Fruit fly (Drosophila melanogaster) whole organism, embryonic: ENCODE data around the gene Gli.
A peak's percentile ranks its signal among the peaks of the same experiment; 100 is the strongest.

ENCODE experiments used
- ATbp ChIP-seq: fragments of 200-800 bp; sonication (Bioruptor generic); optimal IDR thresholded peaks from 2 replicates; lab custom pipeline; 2017; ENCODE audit warnings: missing biosample characterization, mild to moderate bottlenecking, missing genetic modification characterization, missing genetic modification reagents
- Blimp-1 ChIP-seq: fragments of 200-800 bp; sonication (Bioruptor generic); optimal IDR thresholded peaks from 3 replicates; lab custom pipeline; 2018; ENCODE audit warnings: missing biosample characterization, missing genetic modification characterization, mild to moderate bottlenecking, moderate library complexity, missing genetic modification reagents
- CG10147 ChIP-seq: fragments of 200-800 bp; sonication (Bioruptor generic); optimal IDR thresholded peaks from 2 replicates; lab custom pipeline; 2019; ENCODE audit warnings: missing biosample characterization, mild to moderate bottlenecking, missing genetic modification characterization, moderate library complexity
- CG10267 ChIP-seq: fragments of 200-800 bp; sonication (Bioruptor generic); optimal IDR thresholded peaks from 2 replicates; lab custom pipeline; 2018; ENCODE audit warnings: missing biosample characterization, mild to moderate bottlenecking, missing genetic modification characterization, moderate library complexity
- CG10274 ChIP-seq: fragments of 200-800 bp; sonication (Bioruptor generic); optimal IDR thresholded peaks from 3 replicates; lab custom pipeline; 2017; ENCODE audit warnings: missing biosample characterization, mild to moderate bottlenecking, missing genetic modification characterization
- CG10959 ChIP-seq: fragments of 200-800 bp; sonication (Bioruptor generic); IDR thresholded peaks from 2 replicates; pipeline ENCODE4 v1.3.6; 2022; ENCODE audit warnings: missing biosample characterization, missing genetic modification characterization
- CG11085 ChIP-seq: fragments of 200-800 bp; sonication (Bioruptor generic); IDR thresholded peaks from 2 replicates; pipeline ENCODE4 v1.3.6; 2022; ENCODE audit warnings: missing biosample characterization, missing genetic modification characterization
- CG12299 ChIP-seq: fragments of 200-800 bp; sonication (Bioruptor generic); optimal IDR thresholded peaks from 2 replicates; lab custom pipeline; 2018; ENCODE audit warnings: missing biosample characterization, mild to moderate bottlenecking, missing genetic modification characterization
- CG1233 ChIP-seq: fragments of 200-800 bp; sonication (Bioruptor generic); optimal IDR thresholded peaks from 4 replicates; lab custom pipeline; 2018; ENCODE audit warnings: missing biosample characterization, mild to moderate bottlenecking, missing genetic modification characterization
- CG13287 ChIP-seq: fragments of 200-800 bp; sonication (Bioruptor generic); IDR thresholded peaks from 2 replicates; pipeline ENCODE4 v1.3.6; 2022; ENCODE audit warnings: missing biosample characterization, missing genetic modification characterization; ENCODE audit not compliant: partially characterized antibody
- CG13894 ChIP-seq: fragments of 200-800 bp; sonication (Bioruptor generic); optimal IDR thresholded peaks from 3 replicates; lab custom pipeline; 2018; ENCODE audit warnings: missing biosample characterization, mild to moderate bottlenecking, missing genetic modification characterization, moderate library complexity
- CG14014 ChIP-seq: fragments of 200-800 bp; sonication (Bioruptor generic); IDR thresholded peaks from 2 replicates; pipeline ENCODE4 v1.3.6; 2022; ENCODE audit warnings: missing biosample characterization, missing genetic modification characterization
- CG15601 ChIP-seq: fragments of 200-800 bp; sonication (Bioruptor generic); optimal IDR thresholded peaks from 3 replicates; lab custom pipeline; 2019; ENCODE audit warnings: missing biosample characterization, mild to moderate bottlenecking, missing genetic modification characterization, moderate library complexity
- CG1792 ChIP-seq: fragments of 200-800 bp; sonication (Bioruptor generic); optimal IDR thresholded peaks from 2 replicates; lab custom pipeline; 2016; ENCODE audit warnings: missing biosample characterization, missing genetic modification characterization
- CG2678 ChIP-seq: fragments of 200-800 bp; sonication (Bioruptor generic); optimal IDR thresholded peaks from 3 replicates; lab custom pipeline; 2019; ENCODE audit warnings: missing biosample characterization, mild to moderate bottlenecking, missing genetic modification characterization, moderate library complexity
- CG32532 ChIP-seq: fragments of 200-800 bp; sonication (Bioruptor generic); IDR thresholded peaks from 2 replicates; pipeline ENCODE4 v1.3.6; 2022; ENCODE audit warnings: missing biosample characterization, missing genetic modification characterization
- CG34422 ChIP-seq: fragments of 200-800 bp; sonication (Bioruptor generic); IDR thresholded peaks from 3 replicates; pipeline ENCODE4 v1.3.6; 2022; ENCODE audit warnings: missing biosample characterization, missing genetic modification characterization
- CG4328 ChIP-seq: fragments of 200-800 bp; sonication (Bioruptor generic); optimal IDR thresholded peaks from 3 replicates; lab custom pipeline; 2017; ENCODE audit warnings: missing biosample characterization, missing genetic modification reagents, missing genetic modification characterization
- CG6254 ChIP-seq: fragments of 200-800 bp; sonication (Bioruptor generic); optimal IDR thresholded peaks from 3 replicates; lab custom pipeline; 2017; ENCODE audit warnings: mild to moderate bottlenecking, missing biosample characterization, missing genetic modification reagents, missing genetic modification characterization
- CG6765 ChIP-seq: fragments of 200-800 bp; sonication (Bioruptor generic); optimal IDR thresholded peaks from 3 replicates; lab custom pipeline; 2017; ENCODE audit warnings: missing biosample characterization, mild to moderate bottlenecking, missing genetic modification characterization
- CG6791 ChIP-seq: fragments of 200-800 bp; sonication (Bioruptor generic); IDR thresholded peaks from 3 replicates; pipeline ENCODE4 v1.3.6; 2022; ENCODE audit warnings: missing biosample characterization, missing genetic modification characterization; ENCODE audit not compliant: partially characterized antibody
- CG8478 ChIP-seq: fragments of >200 bp; optimal IDR thresholded peaks from 2 replicates; lab custom pipeline; 2018
- CG9437 ChIP-seq: fragments of 200-800 bp; sonication (Bioruptor generic); optimal IDR thresholded peaks from 2 replicates; lab custom pipeline; 2018; ENCODE audit warnings: missing biosample characterization, mild to moderate bottlenecking, missing genetic modification characterization
- E2f1 ChIP-seq: fragments of 200-800 bp; sonication (Bioruptor generic); IDR thresholded peaks from 2 replicates; pipeline ENCODE4 v1.3.6; 2022; ENCODE audit warnings: missing biosample characterization, missing genetic modification characterization
- H2.0 ChIP-seq: fragments of 200-800 bp; sonication (Bioruptor generic); IDR thresholded peaks from 2 replicates; pipeline ENCODE4 v1.3.6; 2022; ENCODE audit warnings: missing biosample characterization, missing genetic modification characterization
- Hey ChIP-seq: fragments of 200-800 bp; sonication (Bioruptor generic); optimal IDR thresholded peaks from 3 replicates; lab custom pipeline; 2018; ENCODE audit warnings: missing biosample characterization, mild to moderate bottlenecking, missing genetic modification characterization
- Myb ChIP-seq: fragments of 200-800 bp; sonication (Bioruptor generic); optimal IDR thresholded peaks from 2 replicates; lab custom pipeline; 2016; ENCODE audit warnings: missing biosample characterization, missing genetic modification characterization
- Opbp ChIP-seq: fragments of 200-800 bp; sonication (Bioruptor generic); IDR thresholded peaks from 3 replicates; pipeline ENCODE4 v1.3.6; 2022; ENCODE audit warnings: missing biosample characterization, missing genetic modification characterization; ENCODE audit not compliant: partially characterized antibody
- Rfx ChIP-seq: fragments of 200-800 bp; sonication (Bioruptor generic); IDR thresholded peaks from 2 replicates; pipeline ENCODE4 v1.3.6; 2022; ENCODE audit warnings: missing biosample characterization, missing genetic modification characterization
- Stat92E ChIP-seq, 3 experiments: fragments of >200 bp in 2 of 3; fragments of 200-800 bp in 1 of 3; sonication (Bioruptor generic) in 1 of 3; optimal IDR thresholded peaks; 2 replicates each; lab custom pipeline; 2017 to 2019; ENCODE audit warnings: missing biosample characterization in 3 of 3, missing genetic modification characterization in 3 of 3, mild to moderate bottlenecking in 1 of 3, moderate library complexity in 1 of 3
- abd-A ChIP-seq: fragments of 200-800 bp; sonication (Bioruptor generic); optimal IDR thresholded peaks from 3 replicates; lab custom pipeline; 2019; ENCODE audit warnings: missing biosample characterization, mild to moderate bottlenecking, missing genetic modification characterization, moderate library complexity
- btn ChIP-seq: fragments of 200-800 bp; sonication (Bioruptor generic); optimal IDR thresholded peaks from 2 replicates; lab custom pipeline; 2016; ENCODE audit warnings: missing biosample characterization, missing genetic modification characterization
- chn ChIP-seq: fragments of 200-800 bp; sonication (Bioruptor generic); optimal IDR thresholded peaks from 2 replicates; lab custom pipeline; 2016; ENCODE audit warnings: missing biosample characterization, missing genetic modification characterization
- dimm ChIP-seq: fragments of 200-800 bp; sonication (Bioruptor generic); IDR thresholded peaks from 2 replicates; pipeline ENCODE4 v1.3.6; 2022; ENCODE audit warnings: missing biosample characterization, missing genetic modification characterization
- insv ChIP-seq, 2 experiments: fragments of 200-800 bp; sonication (Bioruptor generic); optimal IDR thresholded peaks; 3 replicates each; lab custom pipeline; 2016 to 2018; ENCODE audit warnings: missing biosample characterization in 2 of 2, missing genetic modification characterization in 2 of 2
- jumu ChIP-seq: fragments of 200-800 bp; sonication (Bioruptor generic); optimal IDR thresholded peaks from 3 replicates; lab custom pipeline; 2016; ENCODE audit warnings: missing biosample characterization, missing genetic modification characterization
- knrl ChIP-seq: fragments of 200-800 bp; sonication (Bioruptor generic); IDR thresholded peaks from 3 replicates; pipeline ENCODE4 v1.3.6; 2022; ENCODE audit warnings: missing biosample characterization, missing genetic modification characterization; ENCODE audit not compliant: partially characterized antibody
- lmd ChIP-seq: fragments of 200-800 bp; sonication (Bioruptor generic); IDR thresholded peaks from 2 replicates; pipeline ENCODE4 v1.3.6; 2022; ENCODE audit warnings: missing biosample characterization, missing genetic modification characterization
- odd ChIP-seq: fragments of 200-800 bp; sonication (Bioruptor generic); optimal IDR thresholded peaks from 2 replicates; lab custom pipeline; 2017; ENCODE audit warnings: missing biosample characterization, mild to moderate bottlenecking, missing genetic modification characterization
- ro ChIP-seq: fragments of 200-800 bp; sonication (Bioruptor generic); IDR thresholded peaks from 2 replicates; pipeline ENCODE4 v1.3.6; 2022; ENCODE audit warnings: missing biosample characterization, missing genetic modification characterization
- sim ChIP-seq: fragments of 200-800 bp; sonication (Bioruptor generic); IDR thresholded peaks from 2 replicates; pipeline ENCODE4 v1.3.6; 2022; ENCODE audit warnings: missing biosample characterization, missing genetic modification characterization
- slbo ChIP-seq: fragments of 200-800 bp; sonication (Bioruptor generic); IDR thresholded peaks from 2 replicates; pipeline ENCODE4 v1.3.6; 2022; ENCODE audit warnings: missing biosample characterization, missing genetic modification characterization
- sob ChIP-seq: fragments of 200-800 bp; sonication (Bioruptor generic); IDR thresholded peaks from 2 replicates; pipeline ENCODE4 v1.3.6; 2022; ENCODE audit warnings: missing biosample characterization, missing genetic modification characterization
- ssp ChIP-seq: fragments of 200-800 bp; sonication (Bioruptor generic); IDR thresholded peaks from 2 replicates; pipeline ENCODE4 v1.3.6; 2022; ENCODE audit warnings: missing biosample characterization, missing genetic modification characterization
- tll ChIP-seq, 2 experiments: fragments of 200-800 bp in 1 of 2; fragments of >200 bp in 1 of 2; sonication (Bioruptor generic) in 1 of 2; optimal IDR thresholded peaks; 2 replicates each; lab custom pipeline; 2017 to 2019; ENCODE audit warnings: missing biosample characterization in 2 of 2, missing genetic modification characterization in 2 of 2, mild to moderate bottlenecking in 1 of 2, moderate library complexity in 1 of 2
- toy ChIP-seq: fragments of 200-800 bp; sonication (Bioruptor generic); IDR thresholded peaks from 2 replicates; pipeline ENCODE4 v1.3.6; 2022; ENCODE audit warnings: missing biosample characterization, missing genetic modification characterization
- trh ChIP-seq: fragments of 200-800 bp; sonication (Bioruptor generic); optimal IDR thresholded peaks from 2 replicates; lab custom pipeline; 2016; ENCODE audit warnings: missing biosample characterization, missing genetic modification characterization
- wdn ChIP-seq: fragments of 200-800 bp; sonication (Bioruptor generic); IDR thresholded peaks from 2 replicates; pipeline ENCODE4 v1.3.6; 2022; ENCODE audit warnings: missing biosample characterization, missing genetic modification characterization
- z ChIP-seq: fragments of 200-800 bp; sonication (Bioruptor generic); IDR thresholded peaks from 3 replicates; pipeline ENCODE4 v1.3.6; 2022; ENCODE audit warnings: missing biosample characterization, missing genetic modification characterization
- zfh2 ChIP-seq: fragments of 200-800 bp; sonication (Bioruptor generic); optimal IDR thresholded peaks from 2 replicates; lab custom pipeline; 2016; ENCODE audit warnings: missing biosample characterization, missing genetic modification characterization

The Gli gene

dm6 chr2L:15762466-15762865 lies at the start of gene Gli (continued):
- no peak for TF ChIP-seq CG6254
- TF ChIP-seq CG6765: no peak
- peak; percentile 30; the same call in 1 of the 2 replicates for TF ChIP-seq E2f1 (GFP tag; lab: Robert Waterston, UW)
- no peak for TF ChIP-seq CG2678 (tag; lab: Kevin White, UChicago)
- TF ChIP-seq CG8478: no peak
- no peak for TF ChIP-seq wdn
- no peak for TF ChIP-seq CG4328
- no peak for TF ChIP-seq CG11085 (GFP tag; lab: Robert Waterston, UW)
- TF ChIP-seq CG1233 (GFP tag; lab: Kevin White, UChicago): no peak
- TF ChIP-seq lmd (GFP tag; lab: Robert Waterston, UW): no peak; the same call in 1 of the 2 replicates
- TF ChIP-seq ssp (GFP tag; lab: Robert Waterston, UW): no peak
- TF ChIP-seq zfh2 (GFP tag; lab: Kevin White, UChicago): no peak
- TF ChIP-seq CG1792 (GFP tag; lab: Kevin White, UChicago): peak; percentile 22
- TF ChIP-seq btn: no peak
- TF ChIP-seq CG10959 (GFP tag; lab: Robert Waterston, UW): 0 out of 2 replicates have a peak, but pooled peaks have one; percentile 17
- TF ChIP-seq insv (GFP tag; optimal IDR thresholded peaks at IDR 0.05; lab: Kevin White, UChicago): peak in 1 of 2 experiments; percentile 6
- peak; percentile 43 for TF ChIP-seq CG9437 (GFP tag; lab: Kevin White, UChicago)
- TF ChIP-seq sob (GFP tag; lab: Robert Waterston, UW): peak; percentile 59; the same call in 1 of the 2 replicates
- peak; percentile 53; the same call in 1 of the 2 replicates for TF ChIP-seq Rfx (GFP tag; lab: Robert Waterston, UW)
- peak; percentile 50; the same call in 1 of the 3 replicates for TF ChIP-seq CG6791
- TF ChIP-seq CG32532 (GFP tag; lab: Robert Waterston, UW): peak; percentile 67
- TF ChIP-seq odd (GFP tag; lab: Kevin White, UChicago): no peak
- peak; percentile 21; the same call in 1 of the 2 replicates for TF ChIP-seq slbo
- no peak for TF ChIP-seq abd-A (tag; lab: Kevin White, UChicago)
- TF ChIP-seq Hey (tag; lab: Kevin White, UChicago): no peak
- peak; percentile 7; the same call in 1 of the 2 replicates for TF ChIP-seq H2.0
- no peak for TF ChIP-seq tll (GFP tag; optimal IDR thresholded peaks at IDR 0.05; lab: Kevin White, UChicago)
- peak; percentile 7 for TF ChIP-seq CG10267 (tag; lab: Kevin White, UChicago)
- TF ChIP-seq ro (GFP tag; lab: Robert Waterston, UW): no peak
- 0 out of 2 replicates have a peak, but pooled peaks have one; percentile 12 for TF ChIP-seq CG14014 (GFP tag; lab: Robert Waterston, UW)
- TF ChIP-seq Myb: peak; percentile 60
- peak; percentile 75; the same call in 2 of the 3 replicates for TF ChIP-seq CG34422 (GFP tag; lab: Robert Waterston, UW)
- peak; percentile 77 for TF ChIP-seq CG13894 (tag; lab: Kevin White, UChicago)
- TF ChIP-seq CG15601 (tag; lab: Kevin White, UChicago): no peak
- TF ChIP-seq CG13287: peak; percentile 72
- no peak for TF ChIP-seq CG12299 (tag; lab: Kevin White, UChicago)
- no peak for TF ChIP-seq chn (GFP tag; lab: Kevin White, UChicago)
- peak; percentile 43; the same call in 1 of the 2 replicates for TF ChIP-seq sim (GFP tag; lab: Robert Waterston, UW)
- no peak for TF ChIP-seq jumu
- peak; percentile 63; the same call in 2 of the 3 replicates for TF ChIP-seq Opbp (GFP tag; lab: Robert Waterston, UW)
- no peak for TF ChIP-seq toy (GFP tag; lab: Robert Waterston, UW)
- no peak for TF ChIP-seq trh (GFP tag; lab: Kevin White, UChicago)
- TF ChIP-seq CG10274 (GFP tag; lab: Kevin White, UChicago): peak; percentile 12
- TF ChIP-seq ATbp (GFP tag; lab: Kevin White, UChicago): no peak
- TF ChIP-seq knrl (GFP tag; lab: Robert Waterston, UW): peak; percentile 29; the same call in 1 of the 3 replicates
- TF ChIP-seq Stat92E (GFP tag; optimal IDR thresholded peaks at IDR 0.05; lab: Kevin White, UChicago): peak in 1 of 3 experiments; percentile 80
- peak; percentile 92 for TF ChIP-seq z
- TF ChIP-seq dimm (GFP tag; lab: Robert Waterston, UW): no peak
- TF ChIP-seq CG10147: peak; percentile 29
- TF ChIP-seq Blimp-1 (GFP tag; lab: Kevin White, UChicago): no peak
